Worm (Caenorhabditis elegans) whole organism, L4 larva: ENCODE results near the gene srab-4.

Experiments
- ZK546.5 ChIP-seq, 2 experiments: sonication (generic microtip); optimal IDR thresholded peaks; 2 replicates each; lab custom pipeline; 2017; ENCODE audit warnings: missing biosample characterization in 2 of 2, missing genetic modification characterization in 2 of 2
- ceh-82 ChIP-seq: sonication (generic microtip); optimal IDR thresholded peaks from 2 replicates; lab custom pipeline; 2017; ENCODE audit warnings: missing biosample characterization, missing genetic modification characterization
- daf-19 ChIP-seq: fragments of 200-800 bp; sonication (Bioruptor generic); conservative IDR thresholded peaks from 2 replicates; pipeline ENCODE4 v1.3.6; 2022; ENCODE audit warnings: missing genetic modification characterization, missing compliant biosample characterization
- nhr-11 ChIP-seq: fragments of 150-350 bp; optimal IDR thresholded peaks from 2 replicates; lab custom pipeline; 2014; ENCODE audit warnings: missing biosample characterization, missing genetic modification characterization
- nhr-28 ChIP-seq: fragments of 150-350 bp; optimal IDR thresholded peaks from 2 replicates; lab custom pipeline; 2014; ENCODE audit warnings: missing biosample characterization, missing genetic modification characterization
- nhr-77 ChIP-seq: fragments of 150-350 bp; optimal IDR thresholded peaks from 2 replicates; lab custom pipeline; 2014; ENCODE audit warnings: missing biosample characterization, missing genetic modification characterization

DNA sequence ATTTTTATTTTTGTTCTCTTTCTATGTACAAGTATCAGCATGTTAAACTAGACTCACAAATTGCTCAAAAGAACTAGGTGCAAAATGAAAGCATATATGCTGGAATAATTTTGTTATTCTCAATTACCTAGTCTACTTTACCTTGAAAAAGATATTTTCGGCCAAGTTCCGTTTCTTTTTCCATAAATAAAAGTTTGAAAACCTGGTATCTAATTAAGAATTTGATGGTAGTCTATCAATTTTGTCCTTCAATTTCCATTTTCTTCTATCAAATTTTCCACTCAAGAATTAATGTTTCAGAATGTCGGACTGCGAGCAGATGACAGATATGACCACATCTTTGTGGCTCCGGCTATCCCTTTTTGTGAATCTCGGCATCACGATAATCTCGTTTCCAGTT, at the start of gene srab-4:
- TF ChIP-seq ZK546.5 (tag; optimal IDR thresholded peaks at IDR 0.05; lab: Kevin White, UChicago) (no peak), nhr-28 (tag; lab: Kevin White, UChicago) (no peak), nhr-11 (tag; lab: Kevin White, UChicago) (no peak), ceh-82 (tag; lab: Kevin White, UChicago) (no peak), daf-19 (GFP tag; lab: Robert Waterston, UW) (no peak), nhr-77 (no peak)
